Worm (Caenorhabditis elegans): ENCODE results near the gene gkow-1.

The gkow-1 gene

ce11 chrIV:10409377-10409776 is 51.4 kb downstream of the gkow-1 start, which contains the start of gene rfk-1:
TSS of gene rfk-1 (minus strand) at chrIV:10409477.
- TF ChIP-seq K12H6.12 (tag; optimal IDR thresholded peaks at IDR 0.05) (no peak), madf-8 (GFP tag; conservative IDR thresholded peaks at IDR 0.05) (no peak), F49E8.2 (tag; optimal IDR thresholded peaks at IDR 0.05; ENCODE audit: insufficient read depth) (no peak), ceh-100 (GFP tag; IDR thresholded peaks at IDR 0.05) (no peak), F52B5.7 (tag; optimal IDR thresholded peaks at IDR 0.05) (no peak), ceh-58 (GFP tag; IDR thresholded peaks at IDR 0.05) (no peak), zfh-2 (GFP tag; conservative IDR thresholded peaks at IDR 0.05) (no peak), dpl-1 (GFP tag; optimal IDR thresholded peaks at IDR 0.05) (no peak), egl-44 (GFP tag; IDR thresholded peaks at IDR 0.05) (no peak)
